Worm (Caenorhabditis elegans): ENCODE measurements around the gene nlp-34.

ce11 chrV:3968929-3969328 lies 10.0 kb downstream of the nlp-34 start:
- no peak for TF ChIP-seq blmp-1 (tag; optimal IDR thresholded peaks at IDR 0.05)
- TF ChIP-seq nhr-28 (tag; optimal IDR thresholded peaks at IDR 0.05): no peak
- TF ChIP-seq snpc-4 (tag; optimal IDR thresholded peaks at IDR 0.05): no peak
- TF ChIP-seq elt-3 (tag; optimal IDR thresholded peaks at IDR 0.05): no peak
- TF ChIP-seq nhr-2 (tag; optimal IDR thresholded peaks at IDR 0.05): no peak
- TF ChIP-seq ztf-11 (tag; optimal IDR thresholded peaks at IDR 0.05): no peak
- no peak for TF ChIP-seq pha-4 (tag; optimal IDR thresholded peaks at IDR 0.05)
- no peak for TF ChIP-seq unc-39 (tag; optimal IDR thresholded peaks at IDR 0.05)
- TF ChIP-seq nhr-12 (tag; optimal IDR thresholded peaks at IDR 0.05): no peak
- TF ChIP-seq unc-62 (GFP tag; optimal IDR thresholded peaks at IDR 0.05): no peak
